Worm (Caenorhabditis elegans): ENCODE results near the gene C32B5.13.
"Not testable (repeated sequence)": the region's sequence is repeated elsewhere in the genome, so short reads cannot be mapped to it uniquely, and the experiment has no call there.

DNA sequence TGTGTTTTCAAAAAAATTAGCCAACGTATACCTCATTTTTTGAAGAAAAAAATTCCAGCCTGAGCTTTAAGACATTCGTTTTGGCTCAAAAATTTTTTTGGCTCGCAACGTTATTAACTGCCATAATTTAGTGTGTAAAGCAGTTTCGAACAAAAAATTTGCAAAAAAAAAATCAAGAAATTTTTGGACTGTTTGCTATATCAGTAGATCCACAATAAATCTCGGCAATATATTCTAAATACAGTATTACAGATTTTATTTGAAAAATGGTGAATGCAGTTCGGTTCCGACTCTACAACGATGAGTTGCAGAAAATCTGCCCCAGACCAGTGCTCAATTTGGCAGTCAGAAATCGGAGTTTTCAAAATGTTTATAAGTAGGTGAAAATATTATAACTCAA is 6.2 kb upstream of the C32B5.13 start, which contains the start of gene C32B5.6:
- not testable (repeated sequence) for TF ChIP-seq ceh-9 (tag; optimal IDR thresholded peaks at IDR 0.05); nfya-1 (tag; optimal IDR thresholded peaks at IDR 0.05; ENCODE audit: insufficient read depth); nhr-67 (tag; optimal IDR thresholded peaks at IDR 0.05); nhr-23 (tag; optimal IDR thresholded peaks at IDR 0.05); tbx-2 (tag; optimal IDR thresholded peaks at IDR 0.05); ztf-11 (tag; optimal IDR thresholded peaks at IDR 0.05); zag-1 (tag; optimal IDR thresholded peaks at IDR 0.05)
